Worm (Caenorhabditis elegans) whole organism, late embryonic: ENCODE measurements around the gene klp-3.
A peak's percentile ranks its signal among the peaks of the same experiment; 100 is the strongest.

ENCODE experiments used
- C08G9.2 ChIP-seq: sonication (generic microtip); optimal IDR thresholded peaks from 2 replicates; lab custom pipeline; 2016; ENCODE audit warnings: mild to moderate bottlenecking, missing genetic modification characterization, moderate library complexity, missing compliant biosample characterization
- C38D4.7 ChIP-seq: fragments of 200-800 bp; sonication (Bioruptor generic); optimal IDR thresholded peaks from 2 replicates; lab custom pipeline; 2018; ENCODE audit warnings: mild to moderate bottlenecking, missing genetic modification characterization, moderate library complexity, missing compliant biosample characterization
- K02D7.2 ChIP-seq: sonication (generic microtip); optimal IDR thresholded peaks from 2 replicates; lab custom pipeline; 2017; ENCODE audit warnings: mild to moderate bottlenecking, missing genetic modification characterization, missing compliant biosample characterization
- K09A11.1 ChIP-seq: sonication (generic microtip); optimal IDR thresholded peaks from 2 replicates; lab custom pipeline; 2017; ENCODE audit warnings: antibody characterized with exemption, mild to moderate bottlenecking, missing genetic modification characterization, missing compliant biosample characterization; ENCODE audit not compliant: insufficient read depth
- Y22D7AL.16 ChIP-seq: sonication (generic microtip); optimal IDR thresholded peaks from 2 replicates; lab custom pipeline; 2016; ENCODE audit warnings: missing genetic modification characterization, missing compliant biosample characterization
- ahr-1 ChIP-seq: sonication (generic microtip); optimal IDR thresholded peaks from 2 replicates; lab custom pipeline; 2016; ENCODE audit warnings: missing genetic modification characterization, missing compliant biosample characterization
- ama-1 ChIP-seq: fragments of 150-350 bp; optimal IDR thresholded peaks from 2 replicates; lab custom pipeline; 2014
- ceh-18 ChIP-seq: sonication (generic microtip); optimal IDR thresholded peaks from 2 replicates; lab custom pipeline; 2016; ENCODE audit warnings: missing genetic modification characterization, missing compliant biosample characterization
- ceh-19 ChIP-seq: fragments of 200-800 bp; sonication (Bioruptor generic); optimal IDR thresholded peaks from 2 replicates; lab custom pipeline; 2018; ENCODE audit warnings: mild to moderate bottlenecking, missing genetic modification characterization, missing compliant biosample characterization
- ceh-2 ChIP-seq: sonication (generic microtip); optimal IDR thresholded peaks from 2 replicates; lab custom pipeline; 2016; ENCODE audit warnings: missing genotype, missing genetic modification characterization, missing compliant biosample characterization
- ceh-30 ChIP-seq: fragments of 150-350 bp; optimal IDR thresholded peaks from 2 replicates; lab custom pipeline; 2014; ENCODE audit warnings: missing biosample characterization, missing genetic modification characterization
- ceh-31 ChIP-seq: sonication (generic microtip); optimal IDR thresholded peaks from 2 replicates; lab custom pipeline; 2016; ENCODE audit warnings: missing genetic modification characterization, missing compliant biosample characterization
- ceh-34 ChIP-seq: sonication (generic microtip); optimal IDR thresholded peaks from 2 replicates; lab custom pipeline; 2016; ENCODE audit warnings: mild to moderate bottlenecking, missing genetic modification characterization, missing compliant biosample characterization
- ceh-45 ChIP-seq: fragments of 200-800 bp; sonication (Bioruptor generic); IDR thresholded peaks from 2 replicates; pipeline ENCODE4 v1.3.6; 2022; ENCODE audit warnings: missing genetic modification reagents, missing genetic modification characterization, missing compliant biosample characterization
- ceh-48 ChIP-seq: sonication (generic microtip); optimal IDR thresholded peaks from 2 replicates; lab custom pipeline; 2016; ENCODE audit warnings: missing genetic modification characterization, inconsistent platforms, missing compliant biosample characterization
- ceh-9 ChIP-seq: sonication (generic microtip); optimal IDR thresholded peaks from 2 replicates; lab custom pipeline; 2016; ENCODE audit warnings: mild to moderate bottlenecking, missing genetic modification characterization, inconsistent platforms, missing compliant biosample characterization
- dmd-4 ChIP-seq: sonication (generic microtip); optimal IDR thresholded peaks from 2 replicates; lab custom pipeline; 2016; ENCODE audit warnings: borderline replicate concordance, missing genetic modification characterization, missing compliant biosample characterization
- dve-1 ChIP-seq: sonication (generic microtip); optimal IDR thresholded peaks from 2 replicates; lab custom pipeline; 2017; ENCODE audit warnings: antibody characterized with exemption, mild to moderate bottlenecking, missing genetic modification characterization, missing compliant biosample characterization
- elt-2 ChIP-seq: sonication (generic microtip); optimal IDR thresholded peaks from 2 replicates; lab custom pipeline; 2016; ENCODE audit warnings: missing genetic modification reagents, missing genetic modification characterization, missing compliant biosample characterization
- gmeb-2 ChIP-seq: sonication (generic microtip); optimal IDR thresholded peaks from 2 replicates; lab custom pipeline; 2016; ENCODE audit warnings: missing genetic modification characterization, inconsistent platforms, missing compliant biosample characterization
- hlh-6 ChIP-seq: sonication (generic microtip); optimal IDR thresholded peaks from 2 replicates; lab custom pipeline; 2016; ENCODE audit warnings: missing genotype, missing genetic modification characterization, missing compliant biosample characterization
- hlh-8 ChIP-seq: sonication (generic microtip); optimal IDR thresholded peaks from 2 replicates; lab custom pipeline; 2016; ENCODE audit warnings: missing genotype, missing genetic modification characterization, missing compliant biosample characterization
- lin-11 ChIP-seq: fragments of 200-800 bp; sonication (Bioruptor generic); optimal IDR thresholded peaks from 2 replicates; lab custom pipeline; 2018; ENCODE audit warnings: mild to moderate bottlenecking, missing genetic modification characterization, missing compliant biosample characterization
- madf-2 ChIP-seq: sonication (generic microtip); optimal IDR thresholded peaks from 2 replicates; lab custom pipeline; 2017; ENCODE audit warnings: missing genetic modification characterization, missing compliant biosample characterization
- mec-3 ChIP-seq: sonication (generic microtip); optimal IDR thresholded peaks from 2 replicates; lab custom pipeline; 2016; ENCODE audit warnings: borderline replicate concordance, missing genetic modification characterization, missing compliant biosample characterization
- nfya-1 ChIP-seq: sonication (generic microtip); optimal IDR thresholded peaks from 2 replicates; lab custom pipeline; 2017; ENCODE audit warnings: missing genetic modification characterization, mild to moderate bottlenecking, missing compliant biosample characterization, antibody characterized with exemption, moderate library complexity
- nhr-11 ChIP-seq: fragments of 150-350 bp; optimal IDR thresholded peaks from 2 replicates; lab custom pipeline; 2014; ENCODE audit warnings: missing biosample characterization, missing genetic modification characterization
- nhr-232 ChIP-seq: sonication (generic microtip); optimal IDR thresholded peaks from 2 replicates; lab custom pipeline; 2016; ENCODE audit warnings: missing genetic modification characterization, missing compliant biosample characterization
- npax-4 ChIP-seq: sonication (generic microtip); optimal IDR thresholded peaks from 2 replicates; lab custom pipeline; 2016; ENCODE audit warnings: missing genetic modification characterization, missing compliant biosample characterization
- odd-2 ChIP-seq: sonication (generic microtip); optimal IDR thresholded peaks from 2 replicates; lab custom pipeline; 2017; ENCODE audit warnings: antibody characterized with exemption, mild to moderate bottlenecking, missing genetic modification characterization, missing compliant biosample characterization
- pat-9 ChIP-seq: fragments of 200-800 bp; sonication (Bioruptor generic); optimal IDR thresholded peaks from 2 replicates; lab custom pipeline; 2018; ENCODE audit warnings: mild to moderate bottlenecking, missing genetic modification characterization, moderate library complexity, missing compliant biosample characterization
- pha-4 ChIP-seq: fragments of 150-350 bp; optimal IDR thresholded peaks from 2 replicates; lab custom pipeline; 2018; ENCODE audit warnings: missing biosample characterization, missing genetic modification reagents, missing genetic modification characterization
- pqm-1 ChIP-seq: sonication (generic microtip); optimal IDR thresholded peaks from 2 replicates; lab custom pipeline; 2016; ENCODE audit warnings: missing genetic modification characterization, missing compliant biosample characterization
- pros-1 ChIP-seq: fragments of 150-350 bp; optimal IDR thresholded peaks from 2 replicates; lab custom pipeline; 2014; ENCODE audit warnings: missing biosample characterization, missing genetic modification reagents, missing genetic modification characterization
- ref-2 ChIP-seq: sonication (generic microtip); optimal IDR thresholded peaks from 2 replicates; lab custom pipeline; 2016; ENCODE audit warnings: missing genetic modification characterization, missing compliant biosample characterization
- rnt-1 ChIP-seq: sonication (generic microtip); optimal IDR thresholded peaks from 2 replicates; lab custom pipeline; 2016; ENCODE audit warnings: missing genetic modification characterization, missing compliant biosample characterization
- sox-2 ChIP-seq: fragments of 200-800 bp; sonication (Bioruptor generic); IDR thresholded peaks from 2 replicates; pipeline ENCODE4 v1.3.6; 2022; ENCODE audit warnings: missing genetic modification reagents, missing genetic modification characterization, missing compliant biosample characterization
- syd-9 ChIP-seq: sonication (generic microtip); optimal IDR thresholded peaks from 2 replicates; lab custom pipeline; 2016; ENCODE audit warnings: mild to moderate bottlenecking, missing genetic modification characterization, moderate library complexity, missing compliant biosample characterization
- tbx-2 ChIP-seq: sonication (generic microtip); optimal IDR thresholded peaks from 2 replicates; lab custom pipeline; 2016; ENCODE audit warnings: missing genetic modification characterization, missing compliant biosample characterization
- tbx-7 ChIP-seq: sonication (generic microtip); optimal IDR thresholded peaks from 2 replicates; lab custom pipeline; 2016; ENCODE audit warnings: missing genotype, missing genetic modification characterization, missing compliant biosample characterization
- ttx-3 ChIP-seq: sonication (generic microtip); optimal IDR thresholded peaks from 2 replicates; lab custom pipeline; 2016; ENCODE audit warnings: missing genetic modification reagents, missing genetic modification characterization, missing compliant biosample characterization
- unc-42 ChIP-seq: sonication (generic microtip); optimal IDR thresholded peaks from 2 replicates; lab custom pipeline; 2016; ENCODE audit warnings: missing genotype, missing genetic modification characterization, missing compliant biosample characterization
- unc-55 ChIP-seq: sonication (generic microtip); optimal IDR thresholded peaks from 2 replicates; lab custom pipeline; 2017; ENCODE audit warnings: missing biosample characterization, missing genetic modification reagents, missing genetic modification characterization
- unc-86 ChIP-seq: sonication (generic microtip); optimal IDR thresholded peaks from 2 replicates; lab custom pipeline; 2016; ENCODE audit warnings: missing genetic modification characterization, missing compliant biosample characterization
- ztf-16 ChIP-seq: sonication (generic microtip); optimal IDR thresholded peaks from 2 replicates; lab custom pipeline; 2017; ENCODE audit warnings: missing genetic modification characterization, missing compliant biosample characterization

klp-3 gene

DNA sequence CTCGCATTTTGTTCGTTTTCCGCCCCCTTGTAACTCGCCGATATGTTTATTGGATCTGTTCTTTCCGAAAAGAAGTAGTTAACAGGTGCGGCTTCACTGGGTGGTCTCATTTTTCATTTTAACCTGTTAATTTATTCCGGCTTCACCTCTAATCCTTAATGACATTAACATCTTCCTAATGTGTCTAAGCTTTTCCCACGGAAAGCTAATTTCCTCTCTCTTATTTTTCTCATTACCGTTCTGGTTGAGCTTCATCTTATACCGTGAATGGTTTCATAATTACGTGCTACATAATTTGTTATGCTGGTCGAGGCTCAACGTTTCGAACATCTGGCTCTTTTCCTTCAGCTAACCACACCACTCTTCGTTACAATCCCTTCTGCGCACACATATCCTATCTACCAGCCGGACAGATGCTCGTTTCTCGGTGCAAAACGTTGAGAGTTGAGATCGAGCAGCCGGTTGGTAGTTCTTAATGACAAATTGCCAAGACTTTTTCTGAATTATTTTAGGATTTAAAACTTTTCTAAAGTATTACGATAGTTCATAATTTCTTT lies 32.7 kb upstream of the klp-3 start:
- peak; percentile 86 for TF ChIP-seq unc-42 (tag; lab: Kevin White, UChicago)
- peak; percentile 36 for TF ChIP-seq tbx-2 (tag; lab: Kevin White, UChicago)
- no peak for TF ChIP-seq ama-1 (lab: Kevin White, UChicago)

DNA sequence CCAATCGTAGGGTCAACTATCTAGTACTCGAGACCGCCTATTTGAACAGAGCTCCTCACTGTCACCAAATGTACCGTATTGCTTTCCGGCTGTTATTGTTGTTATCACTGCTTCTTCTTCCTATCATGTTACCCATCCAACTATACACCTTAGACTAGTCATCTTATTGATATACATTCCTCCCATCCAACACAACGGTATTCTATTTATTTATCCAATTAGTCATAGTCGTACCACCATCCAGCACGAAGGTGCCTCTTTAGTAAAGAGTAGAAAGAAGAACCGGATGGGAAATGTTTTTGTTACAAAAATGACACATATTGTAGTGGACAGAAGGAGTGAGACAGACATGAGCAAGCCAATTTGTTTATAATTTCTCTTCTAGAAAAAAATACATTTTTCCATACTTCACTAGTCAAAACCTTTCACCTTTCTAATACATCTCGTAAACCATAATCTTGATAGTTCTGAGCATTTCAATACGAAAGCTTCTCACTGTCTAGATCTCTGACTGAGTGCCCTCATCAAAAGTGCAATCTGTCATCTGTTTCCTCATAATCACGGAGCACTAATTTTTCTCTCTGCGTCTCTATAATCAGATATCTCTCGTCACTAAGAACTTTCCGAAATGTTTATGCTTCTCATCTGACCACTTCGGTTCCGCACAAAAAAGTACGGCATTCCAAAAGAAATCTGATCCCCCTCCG lies 31.8 kb upstream of the klp-3 start:
- no peak for TF ChIP-seq gmeb-2 (tag; lab: Kevin White, UChicago)
- TF ChIP-seq odd-2 (tag; lab: Kevin White, UChicago), result peak; percentile 3
- peak; percentile 69 for TF ChIP-seq unc-55
- no peak for TF ChIP-seq nhr-11 (tag; lab: Kevin White, UChicago)
- no peak for TF ChIP-seq ceh-2 (tag; lab: Kevin White, UChicago)
- TF ChIP-seq Y22D7AL.16 (tag; lab: Kevin White, UChicago), result no peak
- no peak for TF ChIP-seq madf-2 (tag; lab: Kevin White, UChicago)

DNA sequence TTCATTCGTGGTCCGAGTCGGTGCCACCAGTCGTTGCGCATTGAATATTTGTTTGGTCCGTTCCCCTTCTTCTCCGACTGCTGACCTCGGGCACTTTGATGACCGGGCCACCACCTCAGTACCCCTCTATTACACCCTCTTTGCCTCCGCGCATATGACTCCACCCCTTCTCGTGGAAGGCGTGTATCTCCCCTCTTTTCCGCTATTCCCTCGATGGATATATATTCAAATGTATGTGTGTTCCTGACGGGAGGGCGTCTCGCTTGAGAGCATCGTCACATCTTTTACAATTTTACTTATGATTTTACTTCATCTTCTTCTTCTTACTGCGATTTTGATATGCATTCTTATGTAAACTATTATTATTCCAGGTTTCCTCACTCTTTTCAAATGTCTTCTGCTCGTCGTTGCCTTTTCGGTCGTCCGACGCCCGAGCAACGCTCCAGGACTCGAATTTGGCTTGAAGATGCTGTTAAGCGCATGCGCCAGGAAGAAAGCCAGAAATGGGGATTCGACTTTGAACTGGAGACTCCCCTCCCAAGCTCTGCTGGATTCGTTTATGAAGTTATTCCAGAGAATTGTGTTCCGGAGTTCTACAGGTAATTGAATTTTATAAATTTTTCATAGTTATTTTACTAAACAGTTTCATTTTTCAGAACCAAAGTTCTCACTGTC lies 31.1 kb upstream of the klp-3 start, which contains the start of gene cki-1:
TSS of gene cki-1 (plus strand) at position 372 of the 675 bp plus-strand sequence.
- TF ChIP-seq syd-9 (tag; lab: Kevin White, UChicago) (peak; percentile 52), lin-11 (no peak), ahr-1 (tag; lab: Kevin White, UChicago) (no peak), pqm-1 (tag; lab: Kevin White, UChicago) (no peak), Y22D7AL.16 (tag; lab: Kevin White, UChicago) (no peak), C08G9.2 (tag; lab: Kevin White, UChicago) (no peak), ttx-3 (no peak), ceh-45 (GFP tag; lab: Robert Waterston, UW) (no peak), ceh-48 (tag; lab: Kevin White, UChicago) (no peak), pros-1 (no peak), ceh-34 (tag; lab: Kevin White, UChicago) (peak; percentile 95), nfya-1 (tag; lab: Kevin White, UChicago) (no peak), ama-1 (lab: Kevin White, UChicago) (peak; percentile 61), nhr-232 (tag; lab: Kevin White, UChicago) (peak; percentile 22), ref-2 (tag; lab: Kevin White, UChicago) (peak; percentile 15), ceh-2 (tag; lab: Kevin White, UChicago) (peak; percentile 55), ceh-31 (peak; percentile 48), ceh-18 (tag; lab: Kevin White, UChicago) (no peak), hlh-6 (tag; lab: Kevin White, UChicago) (peak; percentile 63), unc-42 (tag; lab: Kevin White, UChicago) (no peak), ceh-9 (tag; lab: Kevin White, UChicago) (no peak), sox-2 (GFP tag; lab: Robert Waterston, UW) (no peak), rnt-1 (tag; lab: Kevin White, UChicago) (no peak), ceh-19 (GFP tag; lab: Kevin White, UChicago) (peak; percentile 80), K09A11.1 (tag; lab: Kevin White, UChicago) (no peak), dmd-4 (no peak), ceh-30 (no peak), pha-4 (tag; lab: Kevin White, UChicago) (no peak), K02D7.2 (tag; lab: Kevin White, UChicago) (no peak), unc-55 (no peak), hlh-8 (tag; lab: Kevin White, UChicago) (no peak), ztf-16 (no peak), unc-86 (tag; lab: Kevin White, UChicago) (no peak), C38D4.7 (no peak), elt-2 (tag; lab: Kevin White, UChicago) (peak; percentile 16), tbx-2 (tag; lab: Kevin White, UChicago) (peak; percentile 36), mec-3 (tag; lab: Kevin White, UChicago) (no peak), dve-1 (tag; lab: Kevin White, UChicago) (no peak), npax-4 (tag; lab: Kevin White, UChicago) (no peak), odd-2 (tag; lab: Kevin White, UChicago) (no peak), pat-9 (tag; lab: Kevin White, UChicago) (no peak), tbx-7 (tag; lab: Kevin White, UChicago) (no peak)
